Worm (Caenorhabditis elegans) whole organism, late embryonic: Measurements from ENCODE around the gene F16G10.1.
A peak's percentile ranks its signal among the peaks of the same experiment; 100 is the strongest.

ENCODE experiments used
- C08G9.2 ChIP-seq: sonication (generic microtip); optimal IDR thresholded peaks from 2 replicates; lab custom pipeline; 2016; ENCODE audit warnings: mild to moderate bottlenecking, missing genetic modification characterization, moderate library complexity, missing compliant biosample characterization
- C38D4.7 ChIP-seq: fragments of 200-800 bp; sonication (Bioruptor generic); optimal IDR thresholded peaks from 2 replicates; lab custom pipeline; 2018; ENCODE audit warnings: mild to moderate bottlenecking, missing genetic modification characterization, moderate library complexity, missing compliant biosample characterization
- F13H6.1 ChIP-seq: sonication (generic microtip); optimal IDR thresholded peaks from 2 replicates; lab custom pipeline; 2016; ENCODE audit warnings: missing genetic modification characterization, missing compliant biosample characterization
- K09A11.1 ChIP-seq: sonication (generic microtip); optimal IDR thresholded peaks from 2 replicates; lab custom pipeline; 2017; ENCODE audit warnings: antibody characterized with exemption, mild to moderate bottlenecking, missing genetic modification characterization, missing compliant biosample characterization; ENCODE audit not compliant: insufficient read depth
- ahr-1 ChIP-seq: sonication (generic microtip); optimal IDR thresholded peaks from 2 replicates; lab custom pipeline; 2016; ENCODE audit warnings: missing genetic modification characterization, missing compliant biosample characterization
- ceh-18 ChIP-seq: sonication (generic microtip); optimal IDR thresholded peaks from 2 replicates; lab custom pipeline; 2016; ENCODE audit warnings: missing genetic modification characterization, missing compliant biosample characterization
- ceh-24 ChIP-seq: sonication (generic microtip); optimal IDR thresholded peaks from 2 replicates; lab custom pipeline; 2016; ENCODE audit warnings: mild to moderate bottlenecking, missing genetic modification characterization, missing compliant biosample characterization
- ceh-31 ChIP-seq: sonication (generic microtip); optimal IDR thresholded peaks from 2 replicates; lab custom pipeline; 2016; ENCODE audit warnings: missing genetic modification characterization, missing compliant biosample characterization
- ceh-45 ChIP-seq: fragments of 200-800 bp; sonication (Bioruptor generic); IDR thresholded peaks from 2 replicates; pipeline ENCODE4 v1.3.6; 2022; ENCODE audit warnings: missing genetic modification reagents, missing genetic modification characterization, missing compliant biosample characterization
- ceh-48 ChIP-seq: sonication (generic microtip); optimal IDR thresholded peaks from 2 replicates; lab custom pipeline; 2016; ENCODE audit warnings: missing genetic modification characterization, inconsistent platforms, missing compliant biosample characterization
- ceh-6 ChIP-seq: fragments of 200-800 bp; sonication (Bioruptor generic); optimal IDR thresholded peaks from 2 replicates; lab custom pipeline; 2018; ENCODE audit warnings: mild to moderate bottlenecking, missing genetic modification characterization, missing compliant biosample characterization
- ceh-9 ChIP-seq: sonication (generic microtip); optimal IDR thresholded peaks from 2 replicates; lab custom pipeline; 2016; ENCODE audit warnings: mild to moderate bottlenecking, missing genetic modification characterization, inconsistent platforms, missing compliant biosample characterization
- che-1 ChIP-seq: sonication (generic microtip); optimal IDR thresholded peaks from 2 replicates; lab custom pipeline; 2016; ENCODE audit warnings: mild to moderate bottlenecking, missing genetic modification characterization, missing compliant biosample characterization
- dmd-4 ChIP-seq: sonication (generic microtip); optimal IDR thresholded peaks from 2 replicates; lab custom pipeline; 2016; ENCODE audit warnings: borderline replicate concordance, missing genetic modification characterization, missing compliant biosample characterization
- elt-2 ChIP-seq: sonication (generic microtip); optimal IDR thresholded peaks from 2 replicates; lab custom pipeline; 2016; ENCODE audit warnings: missing genetic modification reagents, missing genetic modification characterization, missing compliant biosample characterization
- elt-4 ChIP-seq: sonication (generic microtip); optimal IDR thresholded peaks from 2 replicates; lab custom pipeline; 2016; ENCODE audit warnings: missing genetic modification characterization, missing compliant biosample characterization
- ets-4 ChIP-seq: sonication (generic microtip); optimal IDR thresholded peaks from 2 replicates; lab custom pipeline; 2016; ENCODE audit warnings: missing genetic modification characterization, missing compliant biosample characterization
- fax-1 ChIP-seq: sonication (generic microtip); optimal IDR thresholded peaks from 2 replicates; lab custom pipeline; 2016; ENCODE audit warnings: missing genotype, missing genetic modification characterization, missing compliant biosample characterization
- hlh-30 ChIP-seq: sonication (generic microtip); optimal IDR thresholded peaks from 2 replicates; lab custom pipeline; 2017; ENCODE audit warnings: antibody characterized with exemption, missing genetic modification characterization, missing compliant biosample characterization; ENCODE audit not compliant: insufficient read depth
- hlh-6 ChIP-seq: sonication (generic microtip); optimal IDR thresholded peaks from 2 replicates; lab custom pipeline; 2016; ENCODE audit warnings: missing genotype, missing genetic modification characterization, missing compliant biosample characterization
- hlh-8 ChIP-seq: sonication (generic microtip); optimal IDR thresholded peaks from 2 replicates; lab custom pipeline; 2016; ENCODE audit warnings: missing genotype, missing genetic modification characterization, missing compliant biosample characterization
- lim-6 ChIP-seq: sonication (generic microtip); optimal IDR thresholded peaks from 2 replicates; lab custom pipeline; 2016; ENCODE audit warnings: missing genetic modification characterization, missing compliant biosample characterization
- madf-2 ChIP-seq: sonication (generic microtip); optimal IDR thresholded peaks from 2 replicates; lab custom pipeline; 2017; ENCODE audit warnings: missing genetic modification characterization, missing compliant biosample characterization
- mec-3 ChIP-seq: sonication (generic microtip); optimal IDR thresholded peaks from 2 replicates; lab custom pipeline; 2016; ENCODE audit warnings: borderline replicate concordance, missing genetic modification characterization, missing compliant biosample characterization
- nfya-1 ChIP-seq: sonication (generic microtip); optimal IDR thresholded peaks from 2 replicates; lab custom pipeline; 2017; ENCODE audit warnings: missing genetic modification characterization, mild to moderate bottlenecking, missing compliant biosample characterization, antibody characterized with exemption, moderate library complexity
- nhr-11 ChIP-seq: fragments of 150-350 bp; optimal IDR thresholded peaks from 2 replicates; lab custom pipeline; 2014; ENCODE audit warnings: missing biosample characterization, missing genetic modification characterization
- nhr-232 ChIP-seq: sonication (generic microtip); optimal IDR thresholded peaks from 2 replicates; lab custom pipeline; 2016; ENCODE audit warnings: missing genetic modification characterization, missing compliant biosample characterization
- pax-1 ChIP-seq: fragments of 150-350 bp; optimal IDR thresholded peaks from 2 replicates; lab custom pipeline; 2014; ENCODE audit warnings: missing biosample characterization, missing genetic modification characterization
- pha-2 ChIP-seq: sonication (generic microtip); optimal IDR thresholded peaks from 2 replicates; lab custom pipeline; 2017; ENCODE audit warnings: mild to moderate bottlenecking, missing genetic modification characterization, missing compliant biosample characterization
- pqm-1 ChIP-seq: sonication (generic microtip); optimal IDR thresholded peaks from 2 replicates; lab custom pipeline; 2016; ENCODE audit warnings: missing genetic modification characterization, missing compliant biosample characterization
- ref-2 ChIP-seq: sonication (generic microtip); optimal IDR thresholded peaks from 2 replicates; lab custom pipeline; 2016; ENCODE audit warnings: missing genetic modification characterization, missing compliant biosample characterization
- sdc-2 ChIP-seq: sonication (generic microtip); optimal IDR thresholded peaks from 2 replicates; lab custom pipeline; 2016; ENCODE audit warnings: missing genotype, missing genetic modification characterization, missing compliant biosample characterization
- syd-9 ChIP-seq: sonication (generic microtip); optimal IDR thresholded peaks from 2 replicates; lab custom pipeline; 2016; ENCODE audit warnings: mild to moderate bottlenecking, missing genetic modification characterization, moderate library complexity, missing compliant biosample characterization
- ttx-3 ChIP-seq: sonication (generic microtip); optimal IDR thresholded peaks from 2 replicates; lab custom pipeline; 2016; ENCODE audit warnings: missing genetic modification reagents, missing genetic modification characterization, missing compliant biosample characterization
- unc-55 ChIP-seq: sonication (generic microtip); optimal IDR thresholded peaks from 2 replicates; lab custom pipeline; 2017; ENCODE audit warnings: missing biosample characterization, missing genetic modification reagents, missing genetic modification characterization
- unc-86 ChIP-seq: sonication (generic microtip); optimal IDR thresholded peaks from 2 replicates; lab custom pipeline; 2016; ENCODE audit warnings: missing genetic modification characterization, missing compliant biosample characterization
- zip-5 ChIP-seq: sonication (generic microtip); optimal IDR thresholded peaks from 2 replicates; lab custom pipeline; 2016; ENCODE audit warnings: missing genetic modification characterization, missing compliant biosample characterization
- ztf-16 ChIP-seq: sonication (generic microtip); optimal IDR thresholded peaks from 2 replicates; lab custom pipeline; 2017; ENCODE audit warnings: missing genetic modification characterization, missing compliant biosample characterization

Gene F16G10.1

ce11 chrII:2378465-2379009 lies 25.5 kb upstream of the F16G10.1 start:
- TF ChIP-seq dmd-4 (tag; lab: Kevin White, UChicago) (no peak), pqm-1 (tag; lab: Kevin White, UChicago) (peak; percentile 98), elt-2 (tag; lab: Kevin White, UChicago) (peak; percentile 100), ttx-3 (tag; lab: Kevin White, UChicago) (no peak), zip-5 (tag; lab: Kevin White, UChicago) (peak; percentile 70), elt-4 (peak; percentile 36), ceh-31 (tag; lab: Kevin White, UChicago) (no peak), ets-4 (peak; percentile 57), hlh-6 (tag; lab: Kevin White, UChicago) (no peak), ztf-16 (tag; lab: Kevin White, UChicago) (no peak), C08G9.2 (tag; lab: Kevin White, UChicago) (no peak), pha-2 (tag; lab: Kevin White, UChicago) (no peak), ceh-9 (tag; lab: Kevin White, UChicago) (no peak)

ce11 chrII:2379673-2380072 lies 24.4 kb upstream of the F16G10.1 start:
- TF ChIP-seq nhr-232 (tag; lab: Kevin White, UChicago) (no peak), che-1 (tag; lab: Kevin White, UChicago) (no peak), F13H6.1 (tag; lab: Kevin White, UChicago) (no peak), pax-1 (tag; lab: Kevin White, UChicago) (no peak), madf-2 (tag; lab: Kevin White, UChicago) (no peak), syd-9 (tag; lab: Kevin White, UChicago) (no peak), sdc-2 (tag; lab: Kevin White, UChicago) (no peak), ref-2 (tag; lab: Kevin White, UChicago) (no peak), ceh-24 (tag; lab: Kevin White, UChicago) (no peak), ceh-18 (tag; lab: Kevin White, UChicago) (no peak), ceh-45 (GFP tag; lab: Robert Waterston, UW) (no peak), pha-2 (tag; lab: Kevin White, UChicago) (no peak), ztf-16 (tag; lab: Kevin White, UChicago) (no peak), fax-1 (tag; lab: Kevin White, UChicago) (no peak), elt-4 (no peak), hlh-8 (no peak)

ce11 chrII:2380174-2380573 lies 23.9 kb upstream of the F16G10.1 start, which contains the start of gene F16G10.7:
Gene F16G10.7, minus strand, starts transcription at chrII:2380274.
- TF ChIP-seq C38D4.7 (GFP tag; lab: Kevin White, UChicago) (no peak), nfya-1 (tag; lab: Kevin White, UChicago) (peak; percentile 6)

- TF ChIP-seq dmd-4 (tag; lab: Kevin White, UChicago) (no peak), ahr-1 (no peak), nhr-11 (no peak), unc-55 (GFP tag; lab: Kevin White, UChicago) (no peak), pha-2 (tag; lab: Kevin White, UChicago) (no peak), hlh-6 (tag; lab: Kevin White, UChicago) (no peak), fax-1 (tag; lab: Kevin White, UChicago) (no peak), ceh-6 (GFP tag; lab: Kevin White, UChicago) (no peak)
Measured at ce11 chrII:2383334-2383733, 20.8 kb upstream of the F16G10.1 start, which contains the start of gene F16G10.8. Gene F16G10.8, minus strand, starts transcription at chrII:2383434.

- TF ChIP-seq mec-3 (tag; lab: Kevin White, UChicago) (no peak), hlh-30 (no peak), ceh-48 (no peak), ceh-18 (tag; lab: Kevin White, UChicago) (no peak), pqm-1 (tag; lab: Kevin White, UChicago) (no peak), C08G9.2 (tag; lab: Kevin White, UChicago) (no peak), lim-6 (tag; lab: Kevin White, UChicago) (no peak), unc-86 (tag; lab: Kevin White, UChicago) (no peak), ceh-9 (tag; lab: Kevin White, UChicago) (no peak), pax-1 (tag; lab: Kevin White, UChicago) (no peak), K09A11.1 (no peak), nhr-11 (no peak), che-1 (tag; lab: Kevin White, UChicago) (no peak), hlh-8 (no peak)
- TF ChIP-seq, all 69 proteins: peak for 0
Measured at ce11 chrII:2385495-2385894, 18.6 kb upstream of the F16G10.1 start, which contains the start of gene F16G10.9. Gene F16G10.9, minus strand, starts transcription at chrII:2385595.
